Fruit fly (Drosophila melanogaster): Measurements from ENCODE around the gene ab.

DNA sequence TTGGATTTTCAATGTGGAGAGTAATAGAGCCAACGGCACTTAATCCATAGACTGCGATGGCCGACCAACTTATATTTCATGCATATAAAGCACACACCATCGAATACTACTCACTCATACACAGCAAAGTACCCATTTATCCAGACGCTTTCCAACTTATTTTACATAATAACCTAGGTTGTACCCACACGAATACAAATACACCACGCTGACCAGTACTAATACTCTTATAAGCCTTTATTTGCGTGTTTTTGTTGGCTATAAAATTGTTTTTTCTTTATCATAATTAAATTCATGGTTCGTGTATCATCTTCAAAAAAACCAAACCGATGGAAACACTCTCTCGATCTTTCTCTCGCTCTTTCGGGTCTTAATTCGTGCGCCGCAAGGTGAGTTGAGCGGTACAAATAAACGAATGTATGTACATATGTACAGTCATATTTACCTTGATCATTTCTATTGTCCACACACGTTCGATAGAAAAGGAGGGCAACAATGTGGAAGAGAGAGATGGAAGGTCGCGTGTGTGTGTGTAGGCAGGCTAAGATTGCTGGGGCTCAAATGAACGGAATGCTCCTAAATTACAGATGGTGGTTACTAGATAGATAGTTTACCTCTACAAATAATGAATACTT, 3.8 kb upstream of the ab start:
- TF ChIP-seq kay (GFP tag; ENCODE audit: borderline replicate concordance) (no peak), CG33017 (tag; optimal IDR thresholded peaks at IDR 0.05) (no peak), Mnt (GFP tag; optimal IDR thresholded peaks at IDR 0.05) (no peak), CG5204 (GFP tag; optimal IDR thresholded peaks at IDR 0.05) (no peak), CG1620 (GFP tag; optimal IDR thresholded peaks at IDR 0.05) (no peak), pad (GFP tag; optimal IDR thresholded peaks at IDR 0.05) (no peak), ovo (GFP tag; optimal IDR thresholded peaks at IDR 0.05) (no peak), bab1 (GFP tag; optimal IDR thresholded peaks at IDR 0.05) (no peak), CG7045 (GFP tag; optimal IDR thresholded peaks at IDR 0.05) (no peak), tj (GFP tag; optimal IDR thresholded peaks at IDR 0.05) (no peak), cic (GFP tag; optimal IDR thresholded peaks at IDR 0.05) (no peak), CG11617 (GFP tag; optimal IDR thresholded peaks at IDR 0.05) (no peak), cnc (optimal IDR thresholded peaks at IDR 0.05) (no peak)

Measured in whole organism, adult.